Fruit fly (Drosophila melanogaster): ENCODE results near the gene CG9628.

Gene CG9628

DNA sequence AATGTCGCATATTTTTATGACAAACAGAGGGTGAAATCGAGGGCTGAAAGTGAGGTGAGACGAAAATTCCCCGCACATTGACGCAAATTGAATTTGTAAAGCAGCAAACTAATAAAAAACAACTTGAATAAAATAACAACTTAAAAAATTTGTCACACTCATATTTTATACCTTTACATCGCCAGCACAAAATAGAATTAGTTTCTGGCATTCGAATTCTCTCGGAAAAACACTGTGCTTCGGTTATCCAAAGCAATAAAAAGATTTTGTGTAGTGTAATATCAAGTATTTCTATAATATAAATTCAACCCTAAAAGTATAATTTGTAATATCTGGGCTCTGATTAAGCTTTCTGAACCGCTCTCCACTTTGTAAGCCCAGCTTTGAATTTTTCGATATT, 17.3 kb upstream of the CG9628 start:
- TF ChIP-seq CG11294 (GFP tag; IDR thresholded peaks at IDR 0.05) (no peak), Eip78C (GFP tag) (peak; percentile 65)

DNA sequence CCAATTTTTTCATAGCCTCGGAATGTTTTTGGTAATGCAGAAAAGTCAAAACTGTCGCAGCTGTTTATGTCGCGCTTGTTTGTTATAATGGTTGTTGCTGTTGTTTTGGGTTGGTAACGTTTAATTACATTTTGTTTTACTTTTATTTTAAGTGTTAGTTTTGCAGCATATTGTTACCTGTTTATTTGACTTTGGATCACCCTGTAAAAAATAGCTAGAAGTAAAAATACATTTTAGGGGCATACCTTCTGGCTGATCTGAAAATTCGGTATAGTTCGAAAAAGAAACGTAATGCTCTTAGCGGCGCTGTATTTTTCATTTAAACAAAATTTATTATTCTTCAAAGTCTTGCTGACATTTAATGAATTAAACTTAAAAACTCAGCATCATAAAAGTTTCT, 15.0 kb upstream of the CG9628 start:
- TF ChIP-seq Eip78C (GFP tag) (peak; percentile 56), CG4318 (GFP tag; optimal IDR thresholded peaks at IDR 0.05) (no peak), eg (GFP tag; IDR thresholded peaks at IDR 0.05) (0 out of 3 replicates have a peak, but pooled peaks have one; percentile 48), CG3919 (GFP tag; optimal IDR thresholded peaks at IDR 0.05) (peak; percentile 5)

dm6 chr3L:14609138-14609729, 13.4 kb upstream of the CG9628 start:
- TF ChIP-seq svp (GFP tag) (peak; percentile 93), Hr38 (GFP tag; optimal IDR thresholded peaks at IDR 0.05) (no peak), CG32006 (GFP tag; optimal IDR thresholded peaks at IDR 0.05) (no peak), Eip78C (GFP tag) (peak; percentile 6), vri (GFP tag; optimal IDR thresholded peaks at IDR 0.05) (peak; percentile 23)

dm6 chr3L:14610458-14610857, 12.1 kb upstream of the CG9628 start:
- no peak for TF ChIP-seq Blimp-1 (GFP tag; optimal IDR thresholded peaks at IDR 0.05)
- peak; percentile 21 to 34 for TF ChIP-seq salr (GFP tag; optimal IDR thresholded peaks at IDR 0.05)
- no peak for TF ChIP-seq dac (GFP tag; optimal IDR thresholded peaks at IDR 0.05)
- peak; percentile 65 for TF ChIP-seq CG10669 (GFP tag; optimal IDR thresholded peaks at IDR 0.05)
- peak; percentile 64 for TF ChIP-seq Met (GFP tag; optimal IDR thresholded peaks at IDR 0.05)
- peak; percentile 78 for TF ChIP-seq Ets96B (tag; optimal IDR thresholded peaks at IDR 0.05)
- 0 out of 3 replicates have a peak, but pooled peaks have one; percentile 14 for TF ChIP-seq CG8119 (GFP tag; IDR thresholded peaks at IDR 0.05)
- no peak for TF ChIP-seq CG6276 (GFP tag; optimal IDR thresholded peaks at IDR 0.05)
- TF ChIP-seq CG1621 (tag; optimal IDR thresholded peaks at IDR 0.05), result peak; percentile 31
- peak; percentile 64 for TF ChIP-seq achi (GFP tag; optimal IDR thresholded peaks at IDR 0.05)
- peak; percentile 8 for TF ChIP-seq net (GFP tag; optimal IDR thresholded peaks at IDR 0.05)
- TF ChIP-seq Ets21C (GFP tag; optimal IDR thresholded peaks at IDR 0.05), result peak; percentile 11
- TF ChIP-seq CG8632 (GFP tag; optimal IDR thresholded peaks at IDR 0.05), result peak; percentile 65
- TF ChIP-seq Eip93F (GFP tag; optimal IDR thresholded peaks at IDR 0.05), result peak; percentile 4
- TF ChIP-seq Sox15 (GFP tag; optimal IDR thresholded peaks at IDR 0.05), result peak; percentile 14
- no peak for TF ChIP-seq CG15336 (GFP tag; IDR thresholded peaks at IDR 0.05)
- peak; percentile 59 for TF ChIP-seq esn (GFP tag; optimal IDR thresholded peaks at IDR 0.05)
- TF ChIP-seq CG3032 (tag; optimal IDR thresholded peaks at IDR 0.05), result peak; percentile 70
- TF ChIP-seq OdsH (GFP tag; optimal IDR thresholded peaks at IDR 0.05), result peak; percentile 65
- TF ChIP-seq cyc (GFP tag; optimal IDR thresholded peaks at IDR 0.05), result peak; percentile 23
- TF ChIP-seq CG31627 (GFP tag; optimal IDR thresholded peaks at IDR 0.05), result peak; percentile 15
- TF ChIP-seq CG34406 (GFP tag; optimal IDR thresholded peaks at IDR 0.05), result peak; percentile 40
- TF ChIP-seq CG3919 (GFP tag; optimal IDR thresholded peaks at IDR 0.05), result peak; percentile 54
- peak; percentile 65 for TF ChIP-seq CG10631 (GFP tag; optimal IDR thresholded peaks at IDR 0.05)
- TF ChIP-seq fd59A (GFP tag; optimal IDR thresholded peaks at IDR 0.05), result peak; percentile 65
- peak; percentile 42 to 72 for TF ChIP-seq ss (GFP tag; optimal IDR thresholded peaks at IDR 0.05)
- peak; percentile 32 for TF ChIP-seq Smox (GFP tag; optimal IDR thresholded peaks at IDR 0.05)
- TF ChIP-seq pdm3 (GFP tag; optimal IDR thresholded peaks at IDR 0.05), result peak; percentile 34
- TF ChIP-seq vri (GFP tag; optimal IDR thresholded peaks at IDR 0.05), result no peak
- TF ChIP-seq acj6 (GFP tag; optimal IDR thresholded peaks at IDR 0.05), result peak; percentile 65
- peak; percentile 10 for TF ChIP-seq Hr4 (GFP tag; optimal IDR thresholded peaks at IDR 0.05)
- no peak for TF ChIP-seq CG4318 (GFP tag; optimal IDR thresholded peaks at IDR 0.05)
- TF ChIP-seq Hr38 (GFP tag; optimal IDR thresholded peaks at IDR 0.05), result no peak
- no peak for TF ChIP-seq CG8319 (GFP tag; optimal IDR thresholded peaks at IDR 0.05)
- TF ChIP-seq CG11762 (GFP tag; optimal IDR thresholded peaks at IDR 0.05; ENCODE audit: insufficient read depth), result peak; percentile 48
- peak; percentile 68 for TF ChIP-seq svp (GFP tag)
- TF ChIP-seq spab (GFP tag; optimal IDR thresholded peaks at IDR 0.05), result peak; percentile 63
- TF ChIP-seq Sox14 (GFP tag; optimal IDR thresholded peaks at IDR 0.05), result peak; percentile 22
- no peak for TF ChIP-seq CG7368 (GFP tag; optimal IDR thresholded peaks at IDR 0.05)
- peak; percentile 13 for TF ChIP-seq CG9139 (GFP tag; optimal IDR thresholded peaks at IDR 0.05)
- peak; percentile 36 for TF ChIP-seq dsx (GFP tag; optimal IDR thresholded peaks at IDR 0.05; ENCODE audit: poor library complexity, severe bottlenecking)

All from whole organism, prepupa.